Worm (Caenorhabditis elegans) whole organism, late embryonic: ENCODE measurements around the gene C29F7.1.
A peak's percentile ranks its signal among the peaks of the same experiment; 100 is the strongest.

Experiments
- C38D4.7 ChIP-seq: fragments of 200-800 bp; sonication (Bioruptor generic); optimal IDR thresholded peaks from 2 replicates; lab custom pipeline; 2018; ENCODE audit warnings: mild to moderate bottlenecking, missing genetic modification characterization, moderate library complexity, missing compliant biosample characterization
- F13H6.1 ChIP-seq: sonication (generic microtip); optimal IDR thresholded peaks from 2 replicates; lab custom pipeline; 2016; ENCODE audit warnings: missing genetic modification characterization, missing compliant biosample characterization
- K02D7.2 ChIP-seq: sonication (generic microtip); optimal IDR thresholded peaks from 2 replicates; lab custom pipeline; 2017; ENCODE audit warnings: mild to moderate bottlenecking, missing genetic modification characterization, missing compliant biosample characterization
- K09A11.1 ChIP-seq: sonication (generic microtip); optimal IDR thresholded peaks from 2 replicates; lab custom pipeline; 2017; ENCODE audit warnings: antibody characterized with exemption, mild to moderate bottlenecking, missing genetic modification characterization, missing compliant biosample characterization; ENCODE audit not compliant: insufficient read depth
- T23F11.4 ChIP-seq: fragments of 200-800 bp; sonication (Bioruptor generic); optimal IDR thresholded peaks from 2 replicates; lab custom pipeline; 2018; ENCODE audit warnings: mild to moderate bottlenecking, missing genetic modification characterization, missing compliant biosample characterization
- Y22D7AL.16 ChIP-seq: sonication (generic microtip); optimal IDR thresholded peaks from 2 replicates; lab custom pipeline; 2016; ENCODE audit warnings: missing genetic modification characterization, missing compliant biosample characterization
- ahr-1 ChIP-seq: sonication (generic microtip); optimal IDR thresholded peaks from 2 replicates; lab custom pipeline; 2016; ENCODE audit warnings: missing genetic modification characterization, missing compliant biosample characterization
- ceh-14 ChIP-seq: sonication (generic microtip); optimal IDR thresholded peaks from 2 replicates; lab custom pipeline; 2016; ENCODE audit warnings: missing genotype, missing genetic modification characterization, missing compliant biosample characterization
- ceh-18 ChIP-seq: sonication (generic microtip); optimal IDR thresholded peaks from 2 replicates; lab custom pipeline; 2016; ENCODE audit warnings: missing genetic modification characterization, missing compliant biosample characterization
- ceh-19 ChIP-seq: fragments of 200-800 bp; sonication (Bioruptor generic); optimal IDR thresholded peaks from 2 replicates; lab custom pipeline; 2018; ENCODE audit warnings: mild to moderate bottlenecking, missing genetic modification characterization, missing compliant biosample characterization
- ceh-24 ChIP-seq: sonication (generic microtip); optimal IDR thresholded peaks from 2 replicates; lab custom pipeline; 2016; ENCODE audit warnings: mild to moderate bottlenecking, missing genetic modification characterization, missing compliant biosample characterization
- ceh-31 ChIP-seq: sonication (generic microtip); optimal IDR thresholded peaks from 2 replicates; lab custom pipeline; 2016; ENCODE audit warnings: missing genetic modification characterization, missing compliant biosample characterization
- ceh-34 ChIP-seq: sonication (generic microtip); optimal IDR thresholded peaks from 2 replicates; lab custom pipeline; 2016; ENCODE audit warnings: mild to moderate bottlenecking, missing genetic modification characterization, missing compliant biosample characterization
- ceh-45 ChIP-seq: fragments of 200-800 bp; sonication (Bioruptor generic); IDR thresholded peaks from 2 replicates; pipeline ENCODE4 v1.3.6; 2022; ENCODE audit warnings: missing genetic modification reagents, missing genetic modification characterization, missing compliant biosample characterization
- ceh-48 ChIP-seq: sonication (generic microtip); optimal IDR thresholded peaks from 2 replicates; lab custom pipeline; 2016; ENCODE audit warnings: missing genetic modification characterization, inconsistent platforms, missing compliant biosample characterization
- che-1 ChIP-seq: sonication (generic microtip); optimal IDR thresholded peaks from 2 replicates; lab custom pipeline; 2016; ENCODE audit warnings: mild to moderate bottlenecking, missing genetic modification characterization, missing compliant biosample characterization
- dmd-4 ChIP-seq: sonication (generic microtip); optimal IDR thresholded peaks from 2 replicates; lab custom pipeline; 2016; ENCODE audit warnings: borderline replicate concordance, missing genetic modification characterization, missing compliant biosample characterization
- dve-1 ChIP-seq: sonication (generic microtip); optimal IDR thresholded peaks from 2 replicates; lab custom pipeline; 2017; ENCODE audit warnings: antibody characterized with exemption, mild to moderate bottlenecking, missing genetic modification characterization, missing compliant biosample characterization
- elt-2 ChIP-seq: sonication (generic microtip); optimal IDR thresholded peaks from 2 replicates; lab custom pipeline; 2016; ENCODE audit warnings: missing genetic modification reagents, missing genetic modification characterization, missing compliant biosample characterization
- ets-4 ChIP-seq: sonication (generic microtip); optimal IDR thresholded peaks from 2 replicates; lab custom pipeline; 2016; ENCODE audit warnings: missing genetic modification characterization, missing compliant biosample characterization
- fax-1 ChIP-seq: sonication (generic microtip); optimal IDR thresholded peaks from 2 replicates; lab custom pipeline; 2016; ENCODE audit warnings: missing genotype, missing genetic modification characterization, missing compliant biosample characterization
- fkh-6 ChIP-seq: sonication (generic microtip); optimal IDR thresholded peaks from 2 replicates; lab custom pipeline; 2016; ENCODE audit warnings: missing genetic modification characterization, missing compliant biosample characterization
- gmeb-2 ChIP-seq: sonication (generic microtip); optimal IDR thresholded peaks from 2 replicates; lab custom pipeline; 2016; ENCODE audit warnings: missing genetic modification characterization, inconsistent platforms, missing compliant biosample characterization
- hlh-13 ChIP-seq: fragments of 200-800 bp; sonication (Bioruptor generic); optimal IDR thresholded peaks from 2 replicates; lab custom pipeline; 2018; ENCODE audit warnings: mild to moderate bottlenecking, missing genetic modification characterization, missing compliant biosample characterization
- hlh-15 ChIP-seq: sonication (generic microtip); optimal IDR thresholded peaks from 2 replicates; lab custom pipeline; 2016; ENCODE audit warnings: missing genetic modification characterization, missing compliant biosample characterization
- hlh-30 ChIP-seq: sonication (generic microtip); optimal IDR thresholded peaks from 2 replicates; lab custom pipeline; 2017; ENCODE audit warnings: antibody characterized with exemption, missing genetic modification characterization, missing compliant biosample characterization; ENCODE audit not compliant: insufficient read depth
- hlh-6 ChIP-seq: sonication (generic microtip); optimal IDR thresholded peaks from 2 replicates; lab custom pipeline; 2016; ENCODE audit warnings: missing genotype, missing genetic modification characterization, missing compliant biosample characterization
- hlh-8 ChIP-seq: sonication (generic microtip); optimal IDR thresholded peaks from 2 replicates; lab custom pipeline; 2016; ENCODE audit warnings: missing genotype, missing genetic modification characterization, missing compliant biosample characterization
- lin-11 ChIP-seq: fragments of 200-800 bp; sonication (Bioruptor generic); optimal IDR thresholded peaks from 2 replicates; lab custom pipeline; 2018; ENCODE audit warnings: mild to moderate bottlenecking, missing genetic modification characterization, missing compliant biosample characterization
- nfya-1 ChIP-seq: sonication (generic microtip); optimal IDR thresholded peaks from 2 replicates; lab custom pipeline; 2017; ENCODE audit warnings: missing genetic modification characterization, mild to moderate bottlenecking, missing compliant biosample characterization, antibody characterized with exemption, moderate library complexity
- nhr-232 ChIP-seq: sonication (generic microtip); optimal IDR thresholded peaks from 2 replicates; lab custom pipeline; 2016; ENCODE audit warnings: missing genetic modification characterization, missing compliant biosample characterization
- npax-4 ChIP-seq: sonication (generic microtip); optimal IDR thresholded peaks from 2 replicates; lab custom pipeline; 2016; ENCODE audit warnings: missing genetic modification characterization, missing compliant biosample characterization
- pat-9 ChIP-seq: fragments of 200-800 bp; sonication (Bioruptor generic); optimal IDR thresholded peaks from 2 replicates; lab custom pipeline; 2018; ENCODE audit warnings: mild to moderate bottlenecking, missing genetic modification characterization, moderate library complexity, missing compliant biosample characterization
- pha-2 ChIP-seq: sonication (generic microtip); optimal IDR thresholded peaks from 2 replicates; lab custom pipeline; 2017; ENCODE audit warnings: mild to moderate bottlenecking, missing genetic modification characterization, missing compliant biosample characterization
- pqm-1 ChIP-seq: sonication (generic microtip); optimal IDR thresholded peaks from 2 replicates; lab custom pipeline; 2016; ENCODE audit warnings: missing genetic modification characterization, missing compliant biosample characterization
- pros-1 ChIP-seq: fragments of 150-350 bp; optimal IDR thresholded peaks from 2 replicates; lab custom pipeline; 2014; ENCODE audit warnings: missing biosample characterization, missing genetic modification reagents, missing genetic modification characterization
- rnt-1 ChIP-seq: sonication (generic microtip); optimal IDR thresholded peaks from 2 replicates; lab custom pipeline; 2016; ENCODE audit warnings: missing genetic modification characterization, missing compliant biosample characterization
- sdc-2 ChIP-seq: sonication (generic microtip); optimal IDR thresholded peaks from 2 replicates; lab custom pipeline; 2016; ENCODE audit warnings: missing genotype, missing genetic modification characterization, missing compliant biosample characterization
- sox-2 ChIP-seq: fragments of 200-800 bp; sonication (Bioruptor generic); IDR thresholded peaks from 2 replicates; pipeline ENCODE4 v1.3.6; 2022; ENCODE audit warnings: missing genetic modification reagents, missing genetic modification characterization, missing compliant biosample characterization
- sox-4 ChIP-seq: sonication (generic microtip); optimal IDR thresholded peaks from 2 replicates; lab custom pipeline; 2017; ENCODE audit warnings: mild to moderate bottlenecking, missing genetic modification characterization, inconsistent platforms, missing compliant biosample characterization
- syd-9 ChIP-seq: sonication (generic microtip); optimal IDR thresholded peaks from 2 replicates; lab custom pipeline; 2016; ENCODE audit warnings: mild to moderate bottlenecking, missing genetic modification characterization, moderate library complexity, missing compliant biosample characterization
- tbx-2 ChIP-seq: sonication (generic microtip); optimal IDR thresholded peaks from 2 replicates; lab custom pipeline; 2016; ENCODE audit warnings: missing genetic modification characterization, missing compliant biosample characterization
- tbx-7 ChIP-seq: sonication (generic microtip); optimal IDR thresholded peaks from 2 replicates; lab custom pipeline; 2016; ENCODE audit warnings: missing genotype, missing genetic modification characterization, missing compliant biosample characterization
- ttx-3 ChIP-seq: sonication (generic microtip); optimal IDR thresholded peaks from 2 replicates; lab custom pipeline; 2016; ENCODE audit warnings: missing genetic modification reagents, missing genetic modification characterization, missing compliant biosample characterization
- unc-3 ChIP-seq, 2 experiments: fragments of 200-800 bp in 1 of 2; sonication (Bioruptor generic) in 1 of 2; sonication (generic microtip) in 1 of 2; conservative IDR thresholded peaks in 1 of 2; optimal IDR thresholded peaks in 1 of 2; 2 replicates each; pipeline versions ENCODE4 v1.3.6 to Lab custom; 2016 to 2022; ENCODE audit warnings: missing compliant biosample characterization in 2 of 2, missing genetic modification characterization in 2 of 2, missing genetic modification reagents in 1 of 2
- unc-42 ChIP-seq: sonication (generic microtip); optimal IDR thresholded peaks from 2 replicates; lab custom pipeline; 2016; ENCODE audit warnings: missing genotype, missing genetic modification characterization, missing compliant biosample characterization
- ztf-16 ChIP-seq: sonication (generic microtip); optimal IDR thresholded peaks from 2 replicates; lab custom pipeline; 2017; ENCODE audit warnings: missing genetic modification characterization, missing compliant biosample characterization

C29F7.1 gene

DNA sequence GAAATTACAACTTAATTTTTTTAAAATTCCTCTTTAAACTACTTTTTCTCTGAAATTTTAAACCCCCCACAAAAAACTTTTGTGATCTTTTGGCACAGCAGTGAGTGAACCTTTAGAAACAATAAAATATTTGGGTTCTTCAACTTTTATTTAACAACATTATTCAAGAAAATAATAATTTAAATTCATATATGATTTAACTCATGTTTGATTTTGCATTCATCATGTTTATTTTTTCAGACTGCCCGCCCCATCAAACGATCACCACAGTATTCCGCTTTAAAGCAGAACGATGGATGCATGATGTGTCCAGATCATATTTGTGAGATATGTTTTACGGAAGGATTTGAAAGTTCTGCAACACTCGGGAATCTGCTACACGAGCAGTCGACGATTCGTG is 36.7 kb downstream of the C29F7.1 start, which contains the start of gene set-8:
set-8 (plus strand) TSS at position 301 of the 400 bp plus-strand sequence.
- TF ChIP-seq K09A11.1 (tag; lab: Kevin White, UChicago) (no peak), lin-11 (no peak), ceh-19 (GFP tag; lab: Kevin White, UChicago) (no peak), hlh-30 (no peak), sox-2 (GFP tag; lab: Robert Waterston, UW) (no peak), rnt-1 (no peak), tbx-7 (tag; lab: Kevin White, UChicago) (no peak), hlh-6 (tag; lab: Kevin White, UChicago) (no peak), dmd-4 (tag; lab: Kevin White, UChicago) (no peak), T23F11.4 (no peak), nfya-1 (tag; lab: Kevin White, UChicago) (no peak), ceh-24 (tag; lab: Kevin White, UChicago) (no peak)

DNA sequence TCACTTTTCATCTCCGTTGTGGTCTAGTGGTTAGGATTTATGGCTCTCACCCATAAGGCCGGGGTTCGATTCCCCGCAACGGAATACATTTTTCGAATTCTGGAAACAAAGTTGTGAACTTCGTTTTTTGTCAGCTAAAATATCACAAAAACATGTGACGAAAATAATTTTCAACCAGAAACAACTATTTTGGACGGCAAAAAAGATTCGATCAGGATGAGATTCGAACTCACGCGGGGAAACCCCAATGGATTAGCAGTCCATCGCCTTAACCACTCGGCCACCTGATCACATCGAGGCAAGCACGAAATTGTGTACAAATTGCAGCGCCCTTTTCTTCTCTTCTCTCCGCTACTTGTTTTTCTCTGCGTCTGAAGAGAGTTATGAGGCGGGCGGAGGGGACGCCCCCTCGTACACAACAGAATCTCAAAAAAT is 38.9 kb downstream of the C29F7.1 start:
- TF ChIP-seq hlh-8 (tag; lab: Kevin White, UChicago) (peak; percentile 0), ceh-31 (peak; percentile 35), ztf-16 (tag; lab: Kevin White, UChicago) (peak; percentile 70), ceh-34 (peak; percentile 28), ceh-45 (GFP tag; lab: Robert Waterston, UW) (peak; percentile 70), che-1 (tag; lab: Kevin White, UChicago) (peak; percentile 72), hlh-15 (tag; lab: Kevin White, UChicago) (peak; percentile 7), unc-42 (peak; percentile 46), sdc-2 (tag; lab: Kevin White, UChicago) (peak; percentile 92), ceh-24 (tag; lab: Kevin White, UChicago) (peak; percentile 45), fax-1 (tag; lab: Kevin White, UChicago) (peak; percentile 45), rnt-1 (peak; percentile 53), fkh-6 (tag; lab: Kevin White, UChicago) (peak; percentile 67), ceh-48 (peak; percentile 41), npax-4 (peak; percentile 47), pros-1 (tag; lab: Kevin White, UChicago) (peak; percentile 2), pat-9 (tag; lab: Kevin White, UChicago) (peak; percentile 70), ets-4 (tag; lab: Kevin White, UChicago) (peak; percentile 34), syd-9 (peak; percentile 56), tbx-2 (tag; lab: Kevin White, UChicago) (peak; percentile 63), K02D7.2 (peak; percentile 54), pqm-1 (tag; lab: Kevin White, UChicago) (peak; percentile 56), hlh-13 (GFP tag; lab: Kevin White, UChicago) (peak; percentile 47), nfya-1 (tag; lab: Kevin White, UChicago) (peak; percentile 28), elt-2 (tag; lab: Kevin White, UChicago) (peak; percentile 66), C38D4.7 (GFP tag; lab: Kevin White, UChicago) (peak; percentile 47), Y22D7AL.16 (tag; lab: Kevin White, UChicago) (peak; percentile 13), F13H6.1 (tag; lab: Kevin White, UChicago) (peak; percentile 57), ttx-3 (peak; percentile 63), ceh-18 (tag; lab: Kevin White, UChicago) (peak; percentile 66), sox-4 (tag; lab: Kevin White, UChicago) (peak; percentile 72), T23F11.4 (peak; percentile 45), ceh-14 (tag; lab: Kevin White, UChicago) (peak; percentile 54), ceh-19 (GFP tag; lab: Kevin White, UChicago) (peak; percentile 81), sox-2 (GFP tag; lab: Robert Waterston, UW) (0 out of 2 replicates have a peak, but pooled peaks have one; percentile 8), dmd-4 (tag; lab: Kevin White, UChicago) (peak; percentile 60), ahr-1 (tag; lab: Kevin White, UChicago) (peak; percentile 43), dve-1 (peak; percentile 64), unc-3 (GFP tag; conservative IDR thresholded peaks at IDR 0.05; lab: Robert Waterston, UW) (peak; percentile 62; the same call in 1 of the 2 replicates), unc-3 (tag; optimal IDR thresholded peaks at IDR 0.05; lab: Kevin White, UChicago) (peak; percentile 41), nhr-232 (peak; percentile 60), gmeb-2 (peak; percentile 73), hlh-6 (tag; lab: Kevin White, UChicago) (peak; percentile 57), lin-11 (peak; percentile 35), pha-2 (tag; lab: Kevin White, UChicago) (peak; percentile 75), hlh-30 (peak; percentile 58)
